Fruit fly (Drosophila melanogaster): ENCODE data around the gene PQBP1.

The PQBP1 gene

dm6 chr3R:25033142-25033586 lies 32.4 kb upstream of the PQBP1 start, which contains the start of gene Smg6 (continued):
- TF ChIP-seq CG3838 (GFP tag; optimal IDR thresholded peaks at IDR 0.05): no peak
- TF ChIP-seq nau (GFP tag; optimal IDR thresholded peaks at IDR 0.05): no peak
- TF ChIP-seq Fer1 (GFP tag; optimal IDR thresholded peaks at IDR 0.05): peak; percentile 46
- TF ChIP-seq phol (tag; optimal IDR thresholded peaks at IDR 0.05): peak; percentile 3
- peak; percentile 27; the same call in 1 of the 2 replicates for TF ChIP-seq Dref (GFP tag; IDR thresholded peaks at IDR 0.05)
- no peak for TF ChIP-seq CG18476 (GFP tag; optimal IDR thresholded peaks at IDR 0.05)
- no peak for TF ChIP-seq nerfin-2 (GFP tag; IDR thresholded peaks at IDR 0.05; ENCODE audit: partially characterized antibody)
- TF ChIP-seq esg (GFP tag; conservative IDR thresholded peaks at IDR 0.05): no peak
- TF ChIP-seq CG2116 (GFP tag; optimal IDR thresholded peaks at IDR 0.05): peak; percentile 56
- peak; percentile 22 for TF ChIP-seq Elba2 (GFP tag; optimal IDR thresholded peaks at IDR 0.05)
- no peak for TF ChIP-seq CG15514 (GFP tag; optimal IDR thresholded peaks at IDR 0.05)
- no peak for TF ChIP-seq Hsf (GFP tag; optimal IDR thresholded peaks at IDR 0.05)
- no peak for TF ChIP-seq CG7556 (GFP tag; optimal IDR thresholded peaks at IDR 0.05)
- 0 out of 2 replicates have a peak, but pooled peaks have one; percentile 31 for TF ChIP-seq MBD-R2 (GFP tag; IDR thresholded peaks at IDR 0.05)
- no peak for TF ChIP-seq Atf-2 (GFP tag; optimal IDR thresholded peaks at IDR 0.05)
- TF ChIP-seq emc (GFP tag; optimal IDR thresholded peaks at IDR 0.05): no peak
- TF ChIP-seq caup (GFP tag; optimal IDR thresholded peaks at IDR 0.05; ENCODE audit: severe bottlenecking): no peak
- TF ChIP-seq CG9727 (GFP tag; optimal IDR thresholded peaks at IDR 0.05): no peak
- TF ChIP-seq wdn (GFP tag; IDR thresholded peaks at IDR 0.05): no peak
- no peak for TF ChIP-seq CG10959 (GFP tag; IDR thresholded peaks at IDR 0.05)
- TF ChIP-seq zfh1 (GFP tag; IDR thresholded peaks at IDR 0.05): no peak
- TF ChIP-seq NfI (GFP tag; optimal IDR thresholded peaks at IDR 0.05): no peak
- no peak for TF ChIP-seq fd3F (GFP tag; optimal IDR thresholded peaks at IDR 0.05)
- TF ChIP-seq CG34422 (GFP tag; IDR thresholded peaks at IDR 0.05): no peak; the same call in 2 of the 3 replicates
- TF ChIP-seq tup (GFP tag; optimal IDR thresholded peaks at IDR 0.05): no peak
- no peak for TF ChIP-seq CG10654 (GFP tag; optimal IDR thresholded peaks at IDR 0.05)
- TF ChIP-seq bigmax (GFP tag; optimal IDR thresholded peaks at IDR 0.05): no peak
- TF ChIP-seq wor (GFP tag; IDR thresholded peaks at IDR 0.05): no peak
- TF ChIP-seq E2f2 (GFP tag; IDR thresholded peaks at IDR 0.05): peak; percentile 96
- no peak for TF ChIP-seq CG12391 (tag; optimal IDR thresholded peaks at IDR 0.05)
- TF ChIP-seq CG15479 (GFP tag; optimal IDR thresholded peaks at IDR 0.05): no peak
- TF ChIP-seq sug (tag; optimal IDR thresholded peaks at IDR 0.05): no peak
- no peak for TF ChIP-seq tap (tag; optimal IDR thresholded peaks at IDR 0.05)
- no peak for TF ChIP-seq sisA (GFP tag; IDR thresholded peaks at IDR 0.05)
- no peak for TF ChIP-seq CG6272 (GFP tag; IDR thresholded peaks at IDR 0.05)
- TF ChIP-seq D19B (GFP tag; optimal IDR thresholded peaks at IDR 0.05): no peak
- no peak for TF ChIP-seq grn (GFP tag; optimal IDR thresholded peaks at IDR 0.05)
- TF ChIP-seq ftz-f1 (GFP tag; optimal IDR thresholded peaks at IDR 0.05): peak; percentile 94
- TF ChIP-seq Usf (GFP tag; optimal IDR thresholded peaks at IDR 0.05): no peak
- TF ChIP-seq CG17829 (tag; optimal IDR thresholded peaks at IDR 0.05): peak; percentile 19
- TF ChIP-seq eyg (GFP tag; optimal IDR thresholded peaks at IDR 0.05): no peak
- TF ChIP-seq luna (GFP tag; optimal IDR thresholded peaks at IDR 0.05): no peak
- no peak for TF ChIP-seq al (GFP tag; IDR thresholded peaks at IDR 0.05)
- no peak for TF ChIP-seq ato (GFP tag; IDR thresholded peaks at IDR 0.05; ENCODE audit: partially characterized antibody)
- no peak for TF ChIP-seq CG3065 (GFP tag; optimal IDR thresholded peaks at IDR 0.05)
- TF ChIP-seq dati (GFP tag; IDR thresholded peaks at IDR 0.05): no peak
- no peak for TF ChIP-seq stc (GFP tag; IDR thresholded peaks at IDR 0.05)
- TF ChIP-seq CG11695 (GFP tag; IDR thresholded peaks at IDR 0.05): no peak
- TF ChIP-seq HLH4C (GFP tag; IDR thresholded peaks at IDR 0.05; ENCODE audit: partially characterized antibody): no peak
- no peak for TF ChIP-seq HmgD (GFP tag; optimal IDR thresholded peaks at IDR 0.05)
- no peak for TF ChIP-seq Dip3 (GFP tag; optimal IDR thresholded peaks at IDR 0.05)
- no peak for TF ChIP-seq CG17802 (tag; optimal IDR thresholded peaks at IDR 0.05)

Data from whole organism, embryonic.